Worm (Caenorhabditis elegans): Measurements from ENCODE around the gene cest-1.1.

ce11 chrV:14215106-14215505, 48.6 kb upstream of the cest-1.1 start, which contains the start of gene T16A9.5:
- TF ChIP-seq flt-1 (GFP tag; IDR thresholded peaks at IDR 0.05) (no peak), ama-1 (optimal IDR thresholded peaks at IDR 0.05) (no peak), ceh-36 (tag; optimal IDR thresholded peaks at IDR 0.05) (no peak), B0310.2 (tag; optimal IDR thresholded peaks at IDR 0.05) (no peak), hmg-4 (GFP tag; optimal IDR thresholded peaks at IDR 0.05) (no peak), tbx-37 (GFP tag; conservative IDR thresholded peaks at IDR 0.05) (no peak)

Data from whole organism, early embryonic.